Fruit fly (Drosophila melanogaster) whole organism, embryonic: ENCODE data around the gene Arp3.

ENCODE experiments used
- Atf-2 ChIP-seq: fragments of 200-800 bp; sonication (Bioruptor generic); optimal IDR thresholded peaks from 2 replicates; lab custom pipeline; 2016; ENCODE audit warnings: missing biosample characterization, missing genetic modification characterization
- B-H1 ChIP-seq: fragments of 200-800 bp; sonication (Bioruptor generic); IDR thresholded peaks from 3 replicates; pipeline ENCODE4 v1.3.6; 2022; ENCODE audit warnings: missing biosample characterization, missing genetic modification characterization
- CG1024 ChIP-seq: fragments of 200-800 bp; sonication (Bioruptor generic); IDR thresholded peaks from 2 replicates; pipeline ENCODE4 v1.3.6; 2022; ENCODE audit warnings: missing biosample characterization, missing genetic modification characterization
- CG10267 ChIP-seq: fragments of 200-800 bp; sonication (Bioruptor generic); optimal IDR thresholded peaks from 2 replicates; lab custom pipeline; 2018; ENCODE audit warnings: missing biosample characterization, mild to moderate bottlenecking, missing genetic modification characterization, moderate library complexity
- CG10565 ChIP-seq: fragments of 200-800 bp; sonication (Bioruptor generic); optimal IDR thresholded peaks from 3 replicates; lab custom pipeline; 2016; ENCODE audit warnings: missing biosample characterization, mild to moderate bottlenecking, missing genetic modification characterization
- CG11695 ChIP-seq: fragments of 200-800 bp; sonication (Bioruptor generic); IDR thresholded peaks from 3 replicates; pipeline ENCODE4 v1.3.6; 2022; ENCODE audit warnings: missing biosample characterization, missing genetic modification characterization
- CG1233 ChIP-seq: fragments of 200-800 bp; sonication (Bioruptor generic); optimal IDR thresholded peaks from 4 replicates; lab custom pipeline; 2018; ENCODE audit warnings: missing biosample characterization, mild to moderate bottlenecking, missing genetic modification characterization
- CG13624 ChIP-seq: fragments of 200-800 bp; sonication (Bioruptor generic); optimal IDR thresholded peaks from 2 replicates; lab custom pipeline; 2016; ENCODE audit warnings: missing biosample characterization, missing genetic modification characterization
- CG14050 ChIP-seq: fragments of 200-800 bp; sonication (Bioruptor generic); IDR thresholded peaks from 3 replicates; pipeline ENCODE4 v1.3.6; 2022; ENCODE audit warnings: missing biosample characterization, missing genetic modification characterization
- CG2202 ChIP-seq: fragments of 200-800 bp; sonication (Bioruptor generic); optimal IDR thresholded peaks from 2 replicates; lab custom pipeline; 2018; ENCODE audit warnings: missing biosample characterization, mild to moderate bottlenecking, missing genetic modification characterization
- CG3995 ChIP-seq: fragments of 200-800 bp; sonication (Bioruptor generic); optimal IDR thresholded peaks from 3 replicates; lab custom pipeline; 2016; ENCODE audit warnings: missing biosample characterization, missing genetic modification characterization
- CG4404 ChIP-seq: fragments of 200-800 bp; sonication (Bioruptor generic); IDR thresholded peaks from 2 replicates; pipeline ENCODE4 v1.3.6; 2022; ENCODE audit warnings: missing biosample characterization, missing genetic modification characterization
- CG4820 ChIP-seq: fragments of 200-800 bp; sonication (Bioruptor generic); optimal IDR thresholded peaks from 3 replicates; lab custom pipeline; 2016; ENCODE audit warnings: missing biosample characterization, missing genetic modification characterization
- CG7357 ChIP-seq: fragments of 200-800 bp; sonication (Bioruptor generic); IDR thresholded peaks from 3 replicates; pipeline ENCODE4 v1.3.6; 2022; ENCODE audit warnings: missing biosample characterization, missing genetic modification characterization
- CG8089 ChIP-seq: fragments of 200-800 bp; sonication (Bioruptor generic); optimal IDR thresholded peaks from 3 replicates; lab custom pipeline; 2016; ENCODE audit warnings: missing biosample characterization, missing genetic modification characterization
- CG8290 ChIP-seq, 3 experiments: fragments of 200-800 bp; sonication (Bioruptor generic); optimal IDR thresholded peaks; 2 replicates each; lab custom pipeline; 2016 to 2019; ENCODE audit warnings: missing biosample characterization in 3 of 3, missing genetic modification characterization in 3 of 3, mild to moderate bottlenecking in 2 of 3, moderate library complexity in 1 of 3
- CG9609 ChIP-seq: fragments of 200-800 bp; sonication (Bioruptor generic); optimal IDR thresholded peaks from 3 replicates; lab custom pipeline; 2016; ENCODE audit warnings: missing biosample characterization, missing genetic modification characterization
- CG9817 ChIP-seq: fragments of 200-800 bp; sonication (Bioruptor generic); optimal IDR thresholded peaks from 2 replicates; lab custom pipeline; 2018; ENCODE audit warnings: missing biosample characterization, mild to moderate bottlenecking, missing genetic modification characterization, moderate library complexity
- D ChIP-seq, 2 experiments: fragments of 200-800 bp in 1 of 2; fragments of >200 bp in 1 of 2; sonication (Bioruptor generic) in 1 of 2; optimal IDR thresholded peaks; 2 replicates in 1 of 2; 3 replicates in 1 of 2; lab custom pipeline; 2017; ENCODE audit warnings: mild to moderate bottlenecking in 1 of 2, missing biosample characterization in 1 of 2, missing genetic modification characterization in 1 of 2, missing genetic modification reagents in 1 of 2
- Dek ChIP-seq: fragments of 200-800 bp; sonication (Bioruptor generic); optimal IDR thresholded peaks from 3 replicates; lab custom pipeline; 2019; ENCODE audit warnings: missing biosample characterization, mild to moderate bottlenecking, missing genetic modification characterization, moderate library complexity
- ERR ChIP-seq: fragments of 200-800 bp; sonication (Bioruptor generic); optimal IDR thresholded peaks from 2 replicates; lab custom pipeline; 2016; ENCODE audit warnings: missing biosample characterization, missing genetic modification characterization
- Fer1 ChIP-seq: fragments of 200-800 bp; sonication (Bioruptor generic); optimal IDR thresholded peaks from 2 replicates; lab custom pipeline; 2017; ENCODE audit warnings: missing biosample characterization, mild to moderate bottlenecking, missing genetic modification characterization
- Hand ChIP-seq: fragments of 200-800 bp; sonication (Bioruptor generic); optimal IDR thresholded peaks from 2 replicates; lab custom pipeline; 2017; ENCODE audit warnings: mild to moderate bottlenecking, missing biosample characterization, missing genetic modification reagents, missing genetic modification characterization
- HmgZ ChIP-seq: fragments of 200-800 bp; sonication (Bioruptor generic); optimal IDR thresholded peaks from 2 replicates; lab custom pipeline; 2018; ENCODE audit warnings: missing biosample characterization, mild to moderate bottlenecking, missing genetic modification characterization
- Hsf ChIP-seq: fragments of 200-800 bp; sonication (Bioruptor generic); optimal IDR thresholded peaks from 3 replicates; lab custom pipeline; 2016; ENCODE audit warnings: missing biosample characterization, missing genetic modification characterization
- MESR4 ChIP-seq: fragments of 200-800 bp; sonication (Bioruptor generic); optimal IDR thresholded peaks from 2 replicates; lab custom pipeline; 2018; ENCODE audit warnings: missing biosample characterization, mild to moderate bottlenecking, missing genetic modification characterization, moderate library complexity
- Myb ChIP-seq: fragments of 200-800 bp; sonication (Bioruptor generic); optimal IDR thresholded peaks from 2 replicates; lab custom pipeline; 2016; ENCODE audit warnings: missing biosample characterization, missing genetic modification characterization
- Nf-YB ChIP-seq: fragments of 200-800 bp; sonication (Bioruptor generic); optimal IDR thresholded peaks from 3 replicates; lab custom pipeline; 2019; ENCODE audit warnings: missing biosample characterization, mild to moderate bottlenecking, missing genetic modification characterization, moderate library complexity
- Side ChIP-seq: fragments of 200-800 bp; sonication (Bioruptor generic); optimal IDR thresholded peaks from 2 replicates; lab custom pipeline; 2016; ENCODE audit warnings: missing biosample characterization, missing genetic modification characterization
- abd-A ChIP-seq: fragments of 200-800 bp; sonication (Bioruptor generic); optimal IDR thresholded peaks from 3 replicates; lab custom pipeline; 2019; ENCODE audit warnings: missing biosample characterization, mild to moderate bottlenecking, missing genetic modification characterization, moderate library complexity
- bab2 ChIP-seq: fragments of 200-800 bp; sonication (Bioruptor generic); optimal IDR thresholded peaks from 2 replicates; lab custom pipeline; 2016; ENCODE audit warnings: missing biosample characterization, missing genetic modification characterization
- chn ChIP-seq: fragments of 200-800 bp; sonication (Bioruptor generic); optimal IDR thresholded peaks from 2 replicates; lab custom pipeline; 2016; ENCODE audit warnings: missing biosample characterization, missing genetic modification characterization
- ci ChIP-seq: fragments of 200-800 bp; sonication (Bioruptor generic); IDR thresholded peaks from 3 replicates; pipeline ENCODE4 v1.3.6; 2022; ENCODE audit warnings: missing biosample characterization, missing genetic modification characterization
- dati ChIP-seq: fragments of 200-800 bp; sonication (Bioruptor generic); IDR thresholded peaks from 2 replicates; pipeline ENCODE4 v1.3.6; 2022; ENCODE audit warnings: missing biosample characterization, missing genetic modification characterization
- dm ChIP-seq: fragments of 200-800 bp; sonication (Bioruptor generic); optimal IDR thresholded peaks from 3 replicates; lab custom pipeline; 2016; ENCODE audit warnings: missing biosample characterization, missing genetic modification characterization
- gfzf ChIP-seq: fragments of 200-800 bp; sonication (Bioruptor generic); optimal IDR thresholded peaks from 2 replicates; lab custom pipeline; 2016; ENCODE audit warnings: missing biosample characterization, mild to moderate bottlenecking, missing genetic modification characterization, moderate library complexity
- jing ChIP-seq: fragments of 200-800 bp; sonication (Bioruptor generic); optimal IDR thresholded peaks from 2 replicates; lab custom pipeline; 2018; ENCODE audit warnings: missing biosample characterization, mild to moderate bottlenecking, missing genetic modification characterization
- jumu ChIP-seq: fragments of 200-800 bp; sonication (Bioruptor generic); optimal IDR thresholded peaks from 3 replicates; lab custom pipeline; 2016; ENCODE audit warnings: missing biosample characterization, missing genetic modification characterization
- kah ChIP-seq: fragments of 200-800 bp; sonication (Bioruptor generic); optimal IDR thresholded peaks from 2 replicates; lab custom pipeline; 2018; ENCODE audit warnings: missing biosample characterization, mild to moderate bottlenecking, missing genetic modification characterization
- knrl ChIP-seq: fragments of 200-800 bp; sonication (Bioruptor generic); IDR thresholded peaks from 3 replicates; pipeline ENCODE4 v1.3.6; 2022; ENCODE audit warnings: missing biosample characterization, missing genetic modification characterization; ENCODE audit not compliant: partially characterized antibody
- lilli ChIP-seq: fragments of 200-800 bp; sonication (Bioruptor generic); optimal IDR thresholded peaks from 3 replicates; lab custom pipeline; 2016; ENCODE audit warnings: missing biosample characterization, missing genetic modification characterization
- lmd ChIP-seq: fragments of 200-800 bp; sonication (Bioruptor generic); IDR thresholded peaks from 2 replicates; pipeline ENCODE4 v1.3.6; 2022; ENCODE audit warnings: missing biosample characterization, missing genetic modification characterization
- oc ChIP-seq: fragments of 200-800 bp; sonication (Bioruptor generic); optimal IDR thresholded peaks from 2 replicates; lab custom pipeline; 2018; ENCODE audit warnings: missing biosample characterization, mild to moderate bottlenecking, missing genetic modification characterization, moderate library complexity
- p53 ChIP-seq: fragments of 200-800 bp; sonication (Bioruptor generic); optimal IDR thresholded peaks from 2 replicates; lab custom pipeline; 2016; ENCODE audit warnings: missing biosample characterization, missing genetic modification characterization
- pho ChIP-seq: fragments of 200-800 bp; sonication (Bioruptor generic); optimal IDR thresholded peaks from 2 replicates; lab custom pipeline; 2016; ENCODE audit warnings: missing biosample characterization, missing genetic modification characterization
- pum ChIP-seq: fragments of 200-800 bp; sonication (Bioruptor generic); optimal IDR thresholded peaks from 2 replicates; lab custom pipeline; 2016; ENCODE audit warnings: missing biosample characterization, missing genetic modification characterization
- slbo ChIP-seq: fragments of 200-800 bp; sonication (Bioruptor generic); IDR thresholded peaks from 2 replicates; pipeline ENCODE4 v1.3.6; 2022; ENCODE audit warnings: missing biosample characterization, missing genetic modification characterization
- ssp ChIP-seq: fragments of 200-800 bp; sonication (Bioruptor generic); IDR thresholded peaks from 2 replicates; pipeline ENCODE4 v1.3.6; 2022; ENCODE audit warnings: missing biosample characterization, missing genetic modification characterization
- trem ChIP-seq: fragments of 200-800 bp; optimal IDR thresholded peaks from 3 replicates; lab custom pipeline; 2019; ENCODE audit warnings: missing biosample characterization, mild to moderate bottlenecking, missing genetic modification characterization, moderate library complexity
- wek ChIP-seq: fragments of 200-800 bp; sonication (Bioruptor generic); optimal IDR thresholded peaks from 3 replicates; lab custom pipeline; 2018; ENCODE audit warnings: missing biosample characterization, mild to moderate bottlenecking, missing genetic modification characterization, moderate library complexity
- zfh2 ChIP-seq: fragments of 200-800 bp; sonication (Bioruptor generic); optimal IDR thresholded peaks from 2 replicates; lab custom pipeline; 2016; ENCODE audit warnings: missing biosample characterization, missing genetic modification characterization

Gene Arp3

DNA sequence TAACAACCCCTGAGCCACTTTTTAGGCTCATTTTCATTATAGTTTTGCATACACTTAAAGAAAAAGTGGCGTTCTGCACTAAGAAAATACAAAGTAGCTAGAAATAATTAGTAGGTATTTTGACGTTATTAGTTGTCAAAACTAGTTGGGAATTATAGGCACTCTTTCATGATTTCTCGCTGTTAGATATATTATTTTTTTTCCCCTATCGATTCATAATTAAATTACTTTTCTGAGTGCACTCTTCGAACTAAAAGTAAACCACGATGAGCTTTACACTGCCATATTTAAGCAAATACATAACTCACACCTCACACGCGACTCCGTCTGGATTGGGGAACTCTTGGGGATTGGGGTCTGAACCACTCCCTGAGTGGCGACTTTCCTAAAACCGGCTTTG, 43.0 kb downstream of the Arp3 start (continued):
- TF ChIP-seq MESR4 (no peak), jumu (GFP tag; lab: Kevin White, UChicago) (no peak), CG11695 (GFP tag; lab: Robert Waterston, UW) (peak; percentile 60; the same call in 2 of the 3 replicates), CG3995 (GFP tag; lab: Kevin White, UChicago) (peak; percentile 58), dm (no peak), Myb (GFP tag; lab: Kevin White, UChicago) (no peak), wek (GFP tag; lab: Kevin White, UChicago) (no peak), oc (tag; lab: Kevin White, UChicago) (peak; percentile 5), Nf-YB (GFP tag; lab: Kevin White, UChicago) (no peak), CG2202 (tag; lab: Kevin White, UChicago) (no peak), CG4404 (peak; percentile 23; the same call in 1 of the 2 replicates), Hsf (GFP tag; lab: Kevin White, UChicago) (no peak), CG9609 (GFP tag; lab: Kevin White, UChicago) (no peak), CG1024 (GFP tag; lab: Robert Waterston, UW) (0 out of 2 replicates have a peak, but pooled peaks have one; percentile 43), abd-A (tag; lab: Kevin White, UChicago) (peak; percentile 7), CG1233 (peak; percentile 54), slbo (GFP tag; lab: Robert Waterston, UW) (peak; percentile 68), Hand (GFP tag; lab: Kevin White, UChicago) (no peak), pho (GFP tag; lab: Kevin White, UChicago) (peak; percentile 3), Atf-2 (GFP tag; lab: Kevin White, UChicago) (no peak), gfzf (GFP tag; lab: Kevin White, UChicago) (no peak), lmd (GFP tag; lab: Robert Waterston, UW) (peak; percentile 54; the same call in 1 of the 2 replicates), ci (GFP tag; lab: Robert Waterston, UW) (peak; percentile 76), knrl (GFP tag; lab: Robert Waterston, UW) (no peak), CG10565 (GFP tag; lab: Kevin White, UChicago) (no peak), CG4820 (GFP tag; lab: Kevin White, UChicago) (peak; percentile 69), CG8089 (no peak), kah (GFP tag; lab: Kevin White, UChicago) (peak; percentile 39), Dek (tag; lab: Kevin White, UChicago) (no peak), CG9817 (tag; lab: Kevin White, UChicago) (no peak), ERR (peak; percentile 65), p53 (no peak), Fer1 (GFP tag; lab: Kevin White, UChicago) (peak; percentile 77), D (optimal IDR thresholded peaks at IDR 0.05; lab: Kevin White, UChicago) (no peak), D (GFP tag; optimal IDR thresholded peaks at IDR 0.05; lab: Kevin White, UChicago) (peak; percentile 76), CG13624 (GFP tag; lab: Kevin White, UChicago) (peak; percentile 65), CG10267 (peak; percentile 53), zfh2 (no peak), HmgZ (tag; lab: Kevin White, UChicago) (no peak), B-H1 (peak; percentile 50; the same call in 1 of the 3 replicates), CG14050 (GFP tag; lab: Robert Waterston, UW) (0 out of 3 replicates have a peak, but pooled peaks have one; percentile 19), ssp (GFP tag; lab: Robert Waterston, UW) (peak; percentile 50; the same call in 1 of the 2 replicates), trem (peak; percentile 44), jing (no peak), CG7357 (GFP tag; lab: Robert Waterston, UW) (0 out of 3 replicates have a peak, but pooled peaks have one; percentile 33), lilli (GFP tag; lab: Kevin White, UChicago) (peak; percentile 25), chn (no peak), bab2 (GFP tag; lab: Kevin White, UChicago) (peak; percentile 74), CG8290 (GFP tag; optimal IDR thresholded peaks at IDR 0.05; lab: Kevin White, UChicago) (no peak), CG8290 (tag; optimal IDR thresholded peaks at IDR 0.05; lab: Kevin White, UChicago) (no peak), pum (GFP tag; lab: Kevin White, UChicago) (peak; percentile 54), dati (GFP tag; lab: Robert Waterston, UW) (no peak), Side (no peak)
